Worm (Caenorhabditis elegans) whole organism, L4 larva: ENCODE measurements around the gene F07A11.4.

Experiments used
- aha-1 ChIP-seq: fragments of 150-350 bp; peaks from one replicate; lab custom pipeline; 2014; ENCODE audit warnings: missing biosample characterization, missing genetic modification characterization
- aly-2 ChIP-seq: sonication (generic microtip); optimal IDR thresholded peaks from 2 replicates; lab custom pipeline; 2018; ENCODE audit warnings: missing biosample characterization, missing genetic modification characterization
- hlh-11 ChIP-seq: fragments of 200-800 bp; sonication (Bioruptor generic); optimal IDR thresholded peaks from 2 replicates; lab custom pipeline; 2018; ENCODE audit warnings: mild to moderate bottlenecking, missing genetic modification characterization, missing compliant biosample characterization
- jun-1 ChIP-seq: fragments of 150-350 bp; optimal IDR thresholded peaks from 2 replicates; lab custom pipeline; 2014; ENCODE audit warnings: missing biosample characterization, missing genetic modification reagents, missing genetic modification characterization
- lir-3 ChIP-seq: sonication (generic microtip); optimal IDR thresholded peaks from 2 replicates; lab custom pipeline; 2016; ENCODE audit warnings: mild to moderate bottlenecking, missing genetic modification characterization, missing compliant biosample characterization
- nhr-11 ChIP-seq: fragments of 150-350 bp; optimal IDR thresholded peaks from 2 replicates; lab custom pipeline; 2014; ENCODE audit warnings: missing biosample characterization, missing genetic modification characterization
- nhr-41 ChIP-seq: fragments of 200-800 bp; sonication (Bioruptor generic); IDR thresholded peaks from 2 replicates; pipeline ENCODE4 v1.3.6; 2022; ENCODE audit warnings: missing genetic modification reagents, missing genetic modification characterization, missing compliant biosample characterization
- snpc-1.2 ChIP-seq: fragments of 200-800 bp; sonication (Bioruptor generic); IDR thresholded peaks from 2 replicates; pipeline ENCODE4 v1.3.6; 2022; ENCODE audit warnings: missing genetic modification reagents, missing genetic modification characterization, missing compliant biosample characterization
- snpc-4 ChIP-seq: fragments of 150-350 bp; optimal IDR thresholded peaks from 2 replicates; lab custom pipeline; 2014; ENCODE audit warnings: missing biosample characterization, missing genetic modification characterization
- vab-7 ChIP-seq: fragments of 200-800 bp; sonication (Bioruptor generic); IDR thresholded peaks from 2 replicates; pipeline ENCODE4 v1.3.6; 2022; ENCODE audit warnings: missing genetic modification reagents, missing genetic modification characterization, missing compliant biosample characterization

- TF ChIP-seq snpc-1.2 (no peak), nhr-11 (tag; lab: Kevin White, UChicago) (no peak), lir-3 (tag; lab: Kevin White, UChicago) (no peak), snpc-4 (no peak), aly-2 (tag; lab: Kevin White, UChicago) (no peak), nhr-41 (GFP tag; lab: Robert Waterston, UW) (no peak), aha-1 (no peak), vab-7 (GFP tag; lab: Robert Waterston, UW) (no peak), hlh-11 (no peak), jun-1 (tag; lab: Kevin White, UChicago) (no peak)
Observed at ce11 chrII:11555634-11556033, 45.2 kb upstream of the F07A11.4 start, which contains the start of gene F54D5.24.
